Worm (Caenorhabditis elegans): ENCODE measurements around the gene cutl-29.

- TF ChIP-seq pha-4 (tag; optimal IDR thresholded peaks at IDR 0.05) (no peak), che-1 (tag; optimal IDR thresholded peaks at IDR 0.05) (no peak), nhr-11 (tag; optimal IDR thresholded peaks at IDR 0.05) (no peak), ceh-19 (GFP tag; optimal IDR thresholded peaks at IDR 0.05) (no peak), npax-4 (tag; optimal IDR thresholded peaks at IDR 0.05) (no peak), fkh-10 (GFP tag; optimal IDR thresholded peaks at IDR 0.05) (no peak)
Measured at ce11 chrX:8224916-8225315, 45.9 kb downstream of the cutl-29 start, which contains the start of gene K02A6.2.

All from whole organism, late embryonic.